Fruit fly (Drosophila melanogaster) whole organism, wandering third instar larva: ENCODE measurements around the gene CG12814.

Experiments
- Abd-B ChIP-seq: fragments of >200 bp; optimal IDR thresholded peaks from 2 replicates; lab custom pipeline; 2017; ENCODE audit warnings: missing biosample characterization, missing genetic modification characterization
- CG32264 ChIP-seq: fragments of 200-800 bp; sonication (Bioruptor generic); optimal IDR thresholded peaks from 2 replicates; lab custom pipeline; 2016; ENCODE audit warnings: missing biosample characterization, missing genetic modification characterization
- CG9705 ChIP-seq: fragments of 200-800 bp; sonication (Bioruptor generic); optimal IDR thresholded peaks from 2 replicates; lab custom pipeline; 2018; ENCODE audit warnings: missing biosample characterization, mild to moderate bottlenecking, missing genetic modification characterization
- CrebA ChIP-seq: fragments of 200-800 bp; sonication (Bioruptor generic); optimal IDR thresholded peaks from 2 replicates; lab custom pipeline; 2016; ENCODE audit warnings: missing biosample characterization, mild to moderate bottlenecking, missing genetic modification characterization, borderline replicate concordance
- Dfd ChIP-seq: fragments of >200 bp; optimal IDR thresholded peaks from 2 replicates; lab custom pipeline; 2017; ENCODE audit warnings: missing biosample characterization, missing genetic modification characterization
- Dif ChIP-seq: fragments of 200-275, 200-300 bp; sonication (Bioruptor generic); optimal IDR thresholded peaks from 2 replicates; lab custom pipeline; 2018; ENCODE audit warnings: missing biosample characterization, missing genetic modification characterization; ENCODE audit not compliant: partially characterized antibody
- GATAd ChIP-seq: sonication (Bioruptor generic); optimal IDR thresholded peaks from 2 replicates; lab custom pipeline; 2016; ENCODE audit warnings: missing biosample characterization, missing genetic modification characterization
- HLH106 ChIP-seq: fragments of 200-800 bp; optimal IDR thresholded peaks from 3 replicates; lab custom pipeline; 2019; ENCODE audit warnings: missing biosample characterization, mild to moderate bottlenecking, missing genetic modification characterization, moderate library complexity
- Hnf4 ChIP-seq: fragments of 200-800 bp; sonication (Bioruptor generic); optimal IDR thresholded peaks from 2 replicates; lab custom pipeline; 2016; ENCODE audit warnings: missing biosample characterization, mild to moderate bottlenecking, missing genetic modification characterization
- Hr78 ChIP-seq: fragments of >200 bp; optimal IDR thresholded peaks from 2 replicates; lab custom pipeline; 2017; ENCODE audit warnings: missing biosample characterization, missing genetic modification characterization
- Hr83 ChIP-seq: fragments of 200-300 bp; sonication (Bioruptor generic); optimal IDR thresholded peaks from 2 replicates; lab custom pipeline; 2016; ENCODE audit warnings: missing biosample characterization, mild to moderate bottlenecking, missing genetic modification characterization, moderate library complexity; ENCODE audit not compliant: poor library complexity, severe bottlenecking
- Jra ChIP-seq: sonication (Bioruptor generic); optimal IDR thresholded peaks from 2 replicates; lab custom pipeline; 2016; ENCODE audit warnings: missing biosample characterization, missing genetic modification characterization
- Mio ChIP-seq: sonication (Bioruptor generic); optimal IDR thresholded peaks from 2 replicates; lab custom pipeline; 2016; ENCODE audit warnings: missing biosample characterization, missing genetic modification characterization
- Myc ChIP-seq: fragments of >200 bp; optimal IDR thresholded peaks from 2 replicates; lab custom pipeline; 2017
- N ChIP-seq: fragments of >200 bp; optimal IDR thresholded peaks from 2 replicates; lab custom pipeline; 2018; ENCODE audit warnings: missing biosample characterization, missing external identifiers, missing genetic modification characterization
- OdsH ChIP-seq: fragments of 200-800 bp; sonication (Bioruptor generic); optimal IDR thresholded peaks from 2 replicates; lab custom pipeline; 2016; ENCODE audit warnings: missing biosample characterization, mild to moderate bottlenecking, missing genetic modification characterization
- Rel ChIP-seq, 2 experiments: fragments of 200-800 bp; sonication (Bioruptor generic) in 1 of 2; optimal IDR thresholded peaks; 2 replicates in 1 of 2; 3 replicates in 1 of 2; lab custom pipeline; 2016 to 2019; ENCODE audit warnings: mild to moderate bottlenecking in 2 of 2, missing biosample characterization in 2 of 2, missing genetic modification characterization in 2 of 2, moderate library complexity in 1 of 2
- Sp1 ChIP-seq: fragments of 200-800 bp; sonication (Bioruptor generic); optimal IDR thresholded peaks from 3 replicates; lab custom pipeline; 2019; ENCODE audit warnings: missing biosample characterization, mild to moderate bottlenecking, missing genetic modification characterization, moderate library complexity
- Vsx2 ChIP-seq: fragments of 200-300, 225-300 bp; sonication (Bioruptor generic); optimal IDR thresholded peaks from 2 replicates; lab custom pipeline; 2018; ENCODE audit warnings: missing biosample characterization, missing genetic modification characterization; ENCODE audit not compliant: partially characterized antibody
- br ChIP-seq: fragments of 200-800 bp; sonication (Bioruptor generic); optimal IDR thresholded peaks from 2 replicates; lab custom pipeline; 2016; ENCODE audit warnings: missing biosample characterization, missing genetic modification characterization
- brk ChIP-seq: fragments of 200-800 bp; sonication (Bioruptor generic); optimal IDR thresholded peaks from 2 replicates; lab custom pipeline; 2016; ENCODE audit warnings: missing biosample characterization, mild to moderate bottlenecking, missing genetic modification characterization
- dl ChIP-seq, 2 experiments: fragments of 175-275, 200-275 bp in 1 of 2; fragments of 200-275 bp in 1 of 2; sonication (Bioruptor generic); optimal IDR thresholded peaks; lab custom pipeline; 2018; ENCODE audit warnings: mild to moderate bottlenecking in 2 of 2, missing biosample characterization in 2 of 2, missing genetic modification characterization in 2 of 2, moderate library complexity in 2 of 2; ENCODE audit not compliant: partially characterized antibody in 2 of 2, insufficient read depth in 1 of 2
- dmrt93B ChIP-seq: fragments of 200-800 bp; sonication (Bioruptor generic); optimal IDR thresholded peaks from 2 replicates; lab custom pipeline; 2018; ENCODE audit warnings: missing biosample characterization, mild to moderate bottlenecking, missing genetic modification characterization
- dsf ChIP-seq: sonication (Bioruptor generic); optimal IDR thresholded peaks from 2 replicates; lab custom pipeline; 2016; ENCODE audit warnings: missing biosample characterization, missing genetic modification characterization, borderline replicate concordance
- ey ChIP-seq: fragments of 200-800 bp; sonication (Bioruptor generic); optimal IDR thresholded peaks from 2 replicates; lab custom pipeline; 2016; ENCODE audit warnings: missing biosample characterization, missing genetic modification characterization
- foxo ChIP-seq, 2 experiments: fragments of 200-800 bp; sonication (Bioruptor generic); optimal IDR thresholded peaks; 2 replicates in 1 of 2; 3 replicates in 1 of 2; lab custom pipeline; 2016 to 2017; ENCODE audit warnings: missing biosample characterization in 2 of 2, missing genetic modification characterization in 2 of 2
- fru ChIP-seq: fragments of 200-800 bp; sonication (Bioruptor generic); optimal IDR thresholded peaks from 3 replicates; lab custom pipeline; 2016; ENCODE audit warnings: missing biosample characterization, mild to moderate bottlenecking, missing genetic modification characterization
- h ChIP-seq: fragments of 200-800 bp; sonication (Bioruptor generic); optimal IDR thresholded peaks from 3 replicates; lab custom pipeline; 2016; ENCODE audit warnings: missing biosample characterization, mild to moderate bottlenecking, missing genetic modification characterization
- jim ChIP-seq: fragments of 175-275, 200-325 bp; sonication (Bioruptor generic); optimal IDR thresholded peaks from 2 replicates; lab custom pipeline; 2016; ENCODE audit warnings: missing biosample characterization, mild to moderate bottlenecking, missing genetic modification characterization
- lola ChIP-seq: fragments of >200 bp; optimal IDR thresholded peaks from 2 replicates; lab custom pipeline; 2017; ENCODE audit warnings: missing biosample characterization, missing genetic modification characterization
- pan ChIP-seq: fragments of >200 bp; optimal IDR thresholded peaks from 2 replicates; lab custom pipeline; 2017
- psq ChIP-seq: fragments of 200-800 bp; sonication (Bioruptor generic); optimal IDR thresholded peaks from 3 replicates; lab custom pipeline; 2017; ENCODE audit warnings: missing biosample characterization, mild to moderate bottlenecking, missing genetic modification characterization, moderate library complexity
- rgr ChIP-seq: fragments of 200-800 bp; sonication (Bioruptor generic); optimal IDR thresholded peaks from 3 replicates; lab custom pipeline; 2016; ENCODE audit warnings: missing biosample characterization, mild to moderate bottlenecking, missing genetic modification characterization
- sage ChIP-seq: fragments of 200-800 bp; sonication (Bioruptor generic); optimal IDR thresholded peaks from 2 replicates; lab custom pipeline; 2016; ENCODE audit warnings: missing biosample characterization, mild to moderate bottlenecking, missing genetic modification characterization
- sv ChIP-seq: fragments of 200-800 bp; sonication (Bioruptor generic); optimal IDR thresholded peaks from 3 replicates; lab custom pipeline; 2016; ENCODE audit warnings: missing biosample characterization, missing genetic modification characterization
- tai ChIP-seq: sonication (Bioruptor generic); optimal IDR thresholded peaks from 2 replicates; lab custom pipeline; 2016; ENCODE audit warnings: missing biosample characterization, missing genetic modification characterization
- usp ChIP-seq: fragments of >200 bp; optimal IDR thresholded peaks from 2 replicates; lab custom pipeline; 2017; ENCODE audit warnings: missing biosample characterization, missing genetic modification characterization
- woc ChIP-seq: sonication (Bioruptor generic); optimal IDR thresholded peaks from 2 replicates; lab custom pipeline; 2016; ENCODE audit warnings: missing biosample characterization, mild to moderate bottlenecking, missing genetic modification characterization

The CG12814 gene

dm6 chr3R:10139649-10140598 is 49.5 kb downstream of the CG12814 start, which contains the start of gene tws:
Gene tws (minus strand): TSS chr3R:10139772.
- TF ChIP-seq fru (GFP tag; lab: Kevin White, UChicago) = peak; percentile 40
- peak; percentile 38 for TF ChIP-seq HLH106 (tag; lab: Kevin White, UChicago)
- TF ChIP-seq usp (GFP tag; lab: Kevin White, UChicago) = no peak
- TF ChIP-seq Vsx2 (GFP tag; lab: Kevin White, UChicago) = no peak
- TF ChIP-seq psq (GFP tag; lab: Kevin White, UChicago) = peak; percentile 21
- no peak for TF ChIP-seq Dfd (GFP tag; lab: Kevin White, UChicago)
- TF ChIP-seq dl (GFP tag; optimal IDR thresholded peaks at IDR 0.05; lab: Kevin White, UChicago; ENCODE audit: insufficient read depth in 1 of 2, partially characterized antibody in 2 of 2) = peak in 1 of 2 experiments; percentile 27
- TF ChIP-seq N (GFP tag; lab: Kevin White, UChicago) = no peak
- TF ChIP-seq woc (GFP tag; lab: Kevin White, UChicago) = peak; percentile 9
- no peak for TF ChIP-seq Hnf4
- peak; percentile 21 for TF ChIP-seq dmrt93B
- TF ChIP-seq pan = no peak
- TF ChIP-seq br (GFP tag; lab: Kevin White, UChicago) = peak; percentile 36
- no peak for TF ChIP-seq CG32264 (GFP tag; lab: Kevin White, UChicago)
- no peak for TF ChIP-seq CrebA (GFP tag; lab: Kevin White, UChicago)
- TF ChIP-seq rgr (GFP tag; lab: Kevin White, UChicago) = peak; percentile 2
- TF ChIP-seq Mio (GFP tag; lab: Kevin White, UChicago) = no peak
- no peak for TF ChIP-seq Hr83 (GFP tag; lab: Kevin White, UChicago)
- no peak for TF ChIP-seq Abd-B (GFP tag; lab: Kevin White, UChicago)
- TF ChIP-seq foxo (GFP tag; optimal IDR thresholded peaks at IDR 0.05; lab: Kevin White, UChicago) = peak in 1 of 2 experiments; percentile 36
- no peak for TF ChIP-seq jim (GFP tag; lab: Kevin White, UChicago)
- no peak for TF ChIP-seq sage (GFP tag; lab: Kevin White, UChicago)
- peak; percentile 18 for TF ChIP-seq sv (GFP tag; lab: Kevin White, UChicago)
- TF ChIP-seq lola (GFP tag; lab: Kevin White, UChicago) = no peak
- no peak for TF ChIP-seq dsf
- TF ChIP-seq Sp1 = peak; percentile 58
- no peak for TF ChIP-seq GATAd (GFP tag; lab: Kevin White, UChicago)
- no peak for TF ChIP-seq h (GFP tag; lab: Kevin White, UChicago)
- peak; percentile 33 for TF ChIP-seq OdsH (GFP tag; lab: Kevin White, UChicago)
- TF ChIP-seq Rel (GFP tag; optimal IDR thresholded peaks at IDR 0.05; lab: Kevin White, UChicago) = no peak
- no peak for TF ChIP-seq Rel (tag; optimal IDR thresholded peaks at IDR 0.05; lab: Kevin White, UChicago)
- TF ChIP-seq Jra = no peak
- TF ChIP-seq Myc (lab: Kevin White, UChicago) = peak; percentile 99
- TF ChIP-seq tai (GFP tag; lab: Kevin White, UChicago) = no peak
- TF ChIP-seq Hr78 (GFP tag; lab: Kevin White, UChicago) = no peak
- TF ChIP-seq ey (GFP tag; lab: Kevin White, UChicago) = peak; percentile 4
- no peak for TF ChIP-seq CG9705
- peak; percentile 55 for TF ChIP-seq Dif (GFP tag; lab: Kevin White, UChicago)
- TF ChIP-seq brk (GFP tag; lab: Kevin White, UChicago) = no peak

- TF ChIP-seq h (GFP tag; lab: Kevin White, UChicago) (no peak), CG9705 (no peak), ey (GFP tag; lab: Kevin White, UChicago) (no peak), Hnf4 (no peak), fru (GFP tag; lab: Kevin White, UChicago) (no peak), Vsx2 (GFP tag; lab: Kevin White, UChicago) (no peak)
- TF ChIP-seq, all 38 proteins: peak for 0
Observed at dm6 chr3R:10138900-10139299, 50.5 kb downstream of the CG12814 start.
